Worm (Caenorhabditis elegans): Measurements from ENCODE around the gene T24C4.5.

- TF ChIP-seq lin-29 (GFP tag; IDR thresholded peaks at IDR 0.05): no peak
- TF ChIP-seq vab-7 (GFP tag; IDR thresholded peaks at IDR 0.05): no peak
- TF ChIP-seq nhr-28 (tag; optimal IDR thresholded peaks at IDR 0.05): no peak
- TF ChIP-seq ceh-20 (GFP tag; IDR thresholded peaks at IDR 0.05): no peak
- no peak for TF ChIP-seq pha-4 (GFP tag; IDR thresholded peaks at IDR 0.05)
- no peak for TF ChIP-seq pha-4 (tag; optimal IDR thresholded peaks at IDR 0.05)
- no peak for TF ChIP-seq ztf-11 (tag; optimal IDR thresholded peaks at IDR 0.05)
- TF ChIP-seq lin-13 (GFP tag; optimal IDR thresholded peaks at IDR 0.05): no peak
- TF ChIP-seq lin-39 (tag; optimal IDR thresholded peaks at IDR 0.05): no peak
- TF ChIP-seq unc-62 (GFP tag; optimal IDR thresholded peaks at IDR 0.05 in 1 of 2): no peak
- no peak for TF ChIP-seq unc-62 (tag; optimal IDR thresholded peaks at IDR 0.05)
Observed at ce11 chrIII:881460-881859, 1.9 kb upstream of the T24C4.5 start.
